Fruit fly (Drosophila melanogaster) whole organism, embryonic: ENCODE results near the gene CG42553.

Experiments used
- Ada2b ChIP-seq: fragments of 200-800 bp; sonication (Bioruptor generic); IDR thresholded peaks from 2 replicates; pipeline ENCODE4 v1.3.6; 2022; ENCODE audit warnings: missing biosample characterization, missing genetic modification characterization
- BEAF-32 ChIP-seq: fragments of 200-800 bp; sonication (Bioruptor generic); optimal IDR thresholded peaks from 3 replicates; lab custom pipeline; 2017; ENCODE audit warnings: missing biosample characterization, missing genetic modification characterization, mild to moderate bottlenecking, moderate library complexity, missing genetic modification reagents
- CG11093 ChIP-seq: fragments of 200-800 bp; sonication (Bioruptor generic); IDR thresholded peaks from 3 replicates; pipeline ENCODE4 v1.3.6; 2022; ENCODE audit warnings: missing biosample characterization, missing genetic modification characterization
- CG12155 ChIP-seq: fragments of 200-800 bp; sonication (Bioruptor generic); optimal IDR thresholded peaks from 3 replicates; lab custom pipeline; 2016; ENCODE audit warnings: missing biosample characterization, missing genetic modification characterization
- CG14014 ChIP-seq: fragments of 200-800 bp; sonication (Bioruptor generic); IDR thresholded peaks from 2 replicates; pipeline ENCODE4 v1.3.6; 2022; ENCODE audit warnings: missing biosample characterization, missing genetic modification characterization
- CG14441 ChIP-seq: fragments of 200-800 bp; sonication (Bioruptor generic); IDR thresholded peaks from 2 replicates; pipeline ENCODE4 v1.3.6; 2022; ENCODE audit warnings: missing biosample characterization, missing genetic modification characterization
- CG1602 ChIP-seq: fragments of 200-800 bp; sonication (Bioruptor generic); optimal IDR thresholded peaks from 3 replicates; lab custom pipeline; 2016; ENCODE audit warnings: missing biosample characterization, missing genetic modification characterization
- CG1603 ChIP-seq: fragments of 200-800 bp; sonication (Bioruptor generic); optimal IDR thresholded peaks from 2 replicates; lab custom pipeline; 2019; ENCODE audit warnings: missing biosample characterization, mild to moderate bottlenecking, missing genetic modification characterization, moderate library complexity
- CG1647 ChIP-seq: fragments of 200-800 bp; sonication (Bioruptor generic); optimal IDR thresholded peaks from 3 replicates; lab custom pipeline; 2016; ENCODE audit warnings: missing biosample characterization, missing genetic modification characterization
- CG16813 ChIP-seq: fragments of 200-800 bp; sonication (Bioruptor generic); IDR thresholded peaks from 3 replicates; pipeline ENCODE4 v1.3.6; 2022; ENCODE audit warnings: missing biosample characterization, missing genetic modification characterization; ENCODE audit not compliant: partially characterized antibody
- CG18262 ChIP-seq: fragments of 200-800 bp; optimal IDR thresholded peaks from 3 replicates; lab custom pipeline; 2019; ENCODE audit warnings: missing biosample characterization, mild to moderate bottlenecking, missing genetic modification characterization, moderate library complexity
- CG2712 ChIP-seq: fragments of 200-800 bp; optimal IDR thresholded peaks from 3 replicates; lab custom pipeline; 2019; ENCODE audit warnings: missing biosample characterization, mild to moderate bottlenecking, missing genetic modification characterization, moderate library complexity
- CG32767 ChIP-seq: fragments of 200-800 bp; sonication (Bioruptor generic); IDR thresholded peaks from 2 replicates; pipeline ENCODE4 v1.3.6; 2022; ENCODE audit warnings: missing biosample characterization, missing genetic modification characterization
- CG4424 ChIP-seq: fragments of 200-800 bp; sonication (Bioruptor generic); optimal IDR thresholded peaks from 3 replicates; lab custom pipeline; 2016; ENCODE audit warnings: missing biosample characterization, missing genetic modification characterization
- CG6272 ChIP-seq: fragments of 200-800 bp; sonication (Bioruptor generic); IDR thresholded peaks from 2 replicates; pipeline ENCODE4 v1.3.6; 2022; ENCODE audit warnings: missing biosample characterization, missing genetic modification characterization
- CG6654 ChIP-seq: fragments of 200-800 bp; sonication (Bioruptor generic); optimal IDR thresholded peaks from 2 replicates; lab custom pipeline; 2017; ENCODE audit warnings: missing biosample characterization, mild to moderate bottlenecking, missing genetic modification characterization
- CG7839 ChIP-seq: fragments of 200-800 bp; sonication (Bioruptor generic); optimal IDR thresholded peaks from 3 replicates; lab custom pipeline; 2018; ENCODE audit warnings: missing biosample characterization, mild to moderate bottlenecking, missing genetic modification characterization, moderate library complexity
- CG8388 ChIP-seq: fragments of 200-800 bp; sonication (Bioruptor generic); optimal IDR thresholded peaks from 2 replicates; lab custom pipeline; 2019; ENCODE audit warnings: missing biosample characterization, mild to moderate bottlenecking, missing genetic modification characterization, moderate library complexity
- Dbx ChIP-seq: fragments of 200-800 bp; sonication (Bioruptor generic); IDR thresholded peaks from 3 replicates; pipeline ENCODE4 v1.3.6; 2022; ENCODE audit warnings: missing biosample characterization, missing genetic modification characterization
- Dip2 ChIP-seq: fragments of 200-800 bp; sonication (Bioruptor generic); IDR thresholded peaks from 2 replicates; pipeline ENCODE4 v1.3.6; 2022; ENCODE audit warnings: missing biosample characterization, missing genetic modification characterization
- Dll ChIP-seq: fragments of 200-800 bp; sonication (Bioruptor generic); IDR thresholded peaks from 4 replicates; pipeline ENCODE4 v1.3.6; 2022; ENCODE audit warnings: missing biosample characterization, missing genetic modification characterization; ENCODE audit not compliant: partially characterized antibody
- Eip74EF ChIP-seq, 2 experiments: fragments of 200-800 bp in 1 of 2; fragments of >200 bp in 1 of 2; sonication (Bioruptor generic) in 1 of 2; optimal IDR thresholded peaks; 2 replicates each; lab custom pipeline; 2017 to 2019; ENCODE audit warnings: missing biosample characterization in 2 of 2, missing genetic modification characterization in 2 of 2, mild to moderate bottlenecking in 1 of 2, moderate library complexity in 1 of 2
- GATAe ChIP-seq: fragments of 200-800 bp; sonication (Bioruptor generic); conservative IDR thresholded peaks from 2 replicates; pipeline ENCODE4 v1.3.6; 2022; ENCODE audit warnings: missing biosample characterization, missing genetic modification characterization
- Gsc ChIP-seq: fragments of 200-800 bp; sonication (Bioruptor generic); IDR thresholded peaks from 2 replicates; pipeline ENCODE4 v1.3.6; 2022; ENCODE audit warnings: missing biosample characterization, missing genetic modification characterization
- HLH3B ChIP-seq: fragments of 200-800 bp; sonication (Bioruptor generic); IDR thresholded peaks from 2 replicates; pipeline ENCODE4 v1.3.6; 2022; ENCODE audit warnings: missing biosample characterization, missing genetic modification characterization
- Lpt ChIP-seq: fragments of >200 bp; optimal IDR thresholded peaks from 2 replicates; lab custom pipeline; 2018; ENCODE audit warnings: missing biosample characterization, missing genetic modification characterization
- NK7.1 ChIP-seq: fragments of 200-800 bp; sonication (Bioruptor generic); optimal IDR thresholded peaks from 3 replicates; lab custom pipeline; 2016; ENCODE audit warnings: missing biosample characterization, missing genetic modification characterization
- Neu2 ChIP-seq: fragments of 200-800 bp; sonication (Bioruptor generic); optimal IDR thresholded peaks from 3 replicates; lab custom pipeline; 2016; ENCODE audit warnings: missing biosample characterization, missing genetic modification characterization, borderline replicate concordance
- Ptx1 ChIP-seq: fragments of 200-800 bp; sonication (Bioruptor generic); IDR thresholded peaks from 2 replicates; pipeline ENCODE4 v1.3.6; 2022; ENCODE audit warnings: missing biosample characterization, missing genetic modification characterization
- Side ChIP-seq: fragments of 200-800 bp; sonication (Bioruptor generic); optimal IDR thresholded peaks from 2 replicates; lab custom pipeline; 2016; ENCODE audit warnings: missing biosample characterization, missing genetic modification characterization
- Ssrp ChIP-seq: fragments of 200-800 bp; sonication (Bioruptor generic); optimal IDR thresholded peaks from 2 replicates; lab custom pipeline; 2018; ENCODE audit warnings: missing biosample characterization, mild to moderate bottlenecking, missing genetic modification characterization, moderate library complexity
- YL-1 ChIP-seq: fragments of 200-800 bp; sonication (Bioruptor generic); optimal IDR thresholded peaks from 3 replicates; lab custom pipeline; 2017; ENCODE audit warnings: missing biosample characterization, mild to moderate bottlenecking, missing genetic modification characterization
- ac ChIP-seq: fragments of 200-800 bp; sonication (Bioruptor generic); optimal IDR thresholded peaks from 3 replicates; lab custom pipeline; 2017; ENCODE audit warnings: missing biosample characterization, mild to moderate bottlenecking, missing genetic modification characterization
- ase ChIP-seq: fragments of 200-800 bp; sonication (Bioruptor generic); IDR thresholded peaks from 3 replicates; pipeline ENCODE4 v1.3.6; 2022; ENCODE audit warnings: missing biosample characterization, missing genetic modification characterization
- chinmo ChIP-seq: fragments of 200-800 bp; sonication (Bioruptor generic); IDR thresholded peaks from 4 replicates; pipeline ENCODE4 v1.3.6; 2022; ENCODE audit warnings: missing biosample characterization, missing genetic modification characterization; ENCODE audit not compliant: partially characterized antibody
- chm ChIP-seq: fragments of 200-800 bp; sonication (Bioruptor generic); IDR thresholded peaks from 2 replicates; pipeline ENCODE4 v1.3.6; 2022; ENCODE audit warnings: missing biosample characterization, missing genetic modification characterization
- ems ChIP-seq: fragments of 200-800 bp; sonication (Bioruptor generic); optimal IDR thresholded peaks from 3 replicates; lab custom pipeline; 2016; ENCODE audit warnings: missing biosample characterization, missing genetic modification characterization
- exex ChIP-seq: fragments of 200-800 bp; sonication (Bioruptor generic); optimal IDR thresholded peaks from 4 replicates; lab custom pipeline; 2018; ENCODE audit warnings: missing biosample characterization, mild to moderate bottlenecking, missing genetic modification characterization, moderate library complexity
- hbn ChIP-seq: fragments of 200-800 bp; sonication (Bioruptor generic); IDR thresholded peaks from 2 replicates; pipeline ENCODE4 v1.3.6; 2022; ENCODE audit warnings: missing biosample characterization, missing genetic modification characterization; ENCODE audit not compliant: partially characterized antibody
- her ChIP-seq: fragments of 200-800 bp; sonication (Bioruptor generic); optimal IDR thresholded peaks from 2 replicates; lab custom pipeline; 2016; ENCODE audit warnings: missing biosample characterization, missing genetic modification characterization
- mam ChIP-seq: fragments of 200-800 bp; sonication (Bioruptor generic); optimal IDR thresholded peaks from 3 replicates; lab custom pipeline; 2016; ENCODE audit warnings: missing biosample characterization, missing genetic modification characterization
- phol ChIP-seq: fragments of 200-800 bp; sonication (Bioruptor generic); optimal IDR thresholded peaks from 3 replicates; lab custom pipeline; 2018; ENCODE audit warnings: missing biosample characterization, mild to moderate bottlenecking, missing genetic modification characterization, moderate library complexity
- row ChIP-seq: fragments of 200-800 bp; sonication (Bioruptor generic); IDR thresholded peaks from 3 replicates; pipeline ENCODE4 v1.3.6; 2022; ENCODE audit warnings: missing biosample characterization, missing genetic modification characterization
- sisA ChIP-seq: fragments of 200-800 bp; sonication (Bioruptor generic); IDR thresholded peaks from 2 replicates; pipeline ENCODE4 v1.3.6; 2022; ENCODE audit warnings: missing biosample characterization, missing genetic modification characterization
- sqz ChIP-seq: fragments of 200-800 bp; sonication (Bioruptor generic); optimal IDR thresholded peaks from 3 replicates; lab custom pipeline; 2018; ENCODE audit warnings: missing biosample characterization, mild to moderate bottlenecking, missing genetic modification characterization
- tgo ChIP-seq: fragments of 200-800 bp; sonication (Bioruptor generic); IDR thresholded peaks from 3 replicates; pipeline ENCODE4 v1.3.6; 2022; ENCODE audit warnings: missing biosample characterization, missing genetic modification characterization
- twi ChIP-seq: fragments of 200-800 bp; optimal IDR thresholded peaks from 2 replicates; lab custom pipeline; 2019; ENCODE audit warnings: missing biosample characterization, mild to moderate bottlenecking, missing genetic modification characterization, moderate library complexity
- unc-4 ChIP-seq: fragments of 200-800 bp; sonication (Bioruptor generic); IDR thresholded peaks from 2 replicates; pipeline ENCODE4 v1.3.6; 2022; ENCODE audit warnings: missing biosample characterization, missing genetic modification characterization; ENCODE audit not compliant: partially characterized antibody
- vfl ChIP-seq: fragments of 200-800 bp; sonication (Bioruptor generic); optimal IDR thresholded peaks from 2 replicates; lab custom pipeline; 2016; ENCODE audit warnings: missing biosample characterization, missing genetic modification characterization
- wor ChIP-seq: fragments of 200-800 bp; sonication (Bioruptor generic); IDR thresholded peaks from 2 replicates; pipeline ENCODE4 v1.3.6; 2022; ENCODE audit warnings: missing biosample characterization, missing genetic modification characterization

The CG42553 gene

dm6 chr3L:818438-819138 is 15.3 kb upstream of the CG42553 start (continued):
- TF ChIP-seq Dbx (no peak), twi (tag; lab: Kevin White, UChicago) (no peak), row (GFP tag; lab: Robert Waterston, UW) (peak; percentile 30; the same call in 2 of the 3 replicates), GATAe (no peak), YL-1 (no peak), Ssrp (tag; lab: Kevin White, UChicago) (peak; percentile 16), CG1647 (GFP tag; lab: Kevin White, UChicago) (no peak), ems (no peak), CG7839 (tag; lab: Kevin White, UChicago) (peak; percentile 28), mam (GFP tag; lab: Kevin White, UChicago) (no peak), CG32767 (GFP tag; lab: Robert Waterston, UW) (no peak), hbn (GFP tag; lab: Robert Waterston, UW) (no peak), Side (GFP tag; lab: Kevin White, UChicago) (peak; percentile 23), Eip74EF (GFP tag; optimal IDR thresholded peaks at IDR 0.05; lab: Kevin White, UChicago) (no peak), CG14014 (GFP tag; lab: Robert Waterston, UW) (no peak), HLH3B (GFP tag; lab: Robert Waterston, UW) (0 out of 2 replicates have a peak, but pooled peaks have one; percentile 26), CG18262 (tag; lab: Kevin White, UChicago) (peak; percentile 21), wor (no peak), CG11093 (no peak), CG12155 (GFP tag; lab: Kevin White, UChicago) (no peak), unc-4 (GFP tag; lab: Robert Waterston, UW) (no peak), Dip2 (GFP tag; lab: Robert Waterston, UW) (no peak), Ada2b (GFP tag; lab: Robert Waterston, UW) (no peak), CG4424 (GFP tag; lab: Kevin White, UChicago) (no peak), exex (tag; lab: Kevin White, UChicago) (no peak), CG8388 (peak; percentile 59), phol (tag; lab: Kevin White, UChicago) (peak; percentile 43), ac (GFP tag; lab: Kevin White, UChicago) (no peak), CG6272 (GFP tag; lab: Robert Waterston, UW) (no peak), sqz (GFP tag; lab: Kevin White, UChicago) (no peak), CG6654 (GFP tag; lab: Kevin White, UChicago) (no peak), Lpt (GFP tag; lab: Kevin White, UChicago) (no peak), Neu2 (no peak), Ptx1 (GFP tag; lab: Robert Waterston, UW) (peak; percentile 32; the same call in 1 of the 2 replicates), BEAF-32 (no peak), CG14441 (GFP tag; lab: Robert Waterston, UW) (no peak), ase (GFP tag; lab: Robert Waterston, UW) (no peak), chm (GFP tag; lab: Robert Waterston, UW) (no peak), CG2712 (tag; lab: Kevin White, UChicago) (peak; percentile 14), vfl (GFP tag; lab: Kevin White, UChicago) (no peak), NK7.1 (GFP tag; lab: Kevin White, UChicago) (no peak), her (GFP tag; lab: Kevin White, UChicago) (no peak), CG1602 (GFP tag; lab: Kevin White, UChicago) (peak; percentile 1), CG1603 (tag; lab: Kevin White, UChicago) (peak; percentile 34), sisA (GFP tag; lab: Robert Waterston, UW) (peak; percentile 12; the same call in 1 of the 2 replicates), tgo (GFP tag; lab: Robert Waterston, UW) (peak; percentile 19; the same call in 2 of the 3 replicates), Dll (GFP tag; lab: Robert Waterston, UW) (no peak), CG16813 (GFP tag; lab: Robert Waterston, UW) (no peak), chinmo (GFP tag; lab: Robert Waterston, UW) (0 out of 4 replicates have a peak, but pooled peaks have one; percentile 61), Gsc (GFP tag; lab: Robert Waterston, UW) (no peak)
